Worm (Caenorhabditis elegans): Measurements from ENCODE around the gene rme-4.

Gene rme-4

ce11 chrX:10353857-10354256 is 25.8 kb downstream of the rme-4 start:
- no peak for TF ChIP-seq nhr-28 (tag; optimal IDR thresholded peaks at IDR 0.05)
- TF ChIP-seq mdl-1 (tag; optimal IDR thresholded peaks at IDR 0.05) = no peak
- TF ChIP-seq nhr-23 (tag; optimal IDR thresholded peaks at IDR 0.05) = no peak
- no peak for TF ChIP-seq nhr-67 (tag; optimal IDR thresholded peaks at IDR 0.05)
- no peak for TF ChIP-seq ceh-16 (tag; optimal IDR thresholded peaks at IDR 0.05)
- TF ChIP-seq ztf-11 (tag; optimal IDR thresholded peaks at IDR 0.05) = no peak

ce11 chrX:10350151-10350550 is 29.5 kb downstream of the rme-4 start:
- TF ChIP-seq pqm-1 (tag; optimal IDR thresholded peaks at IDR 0.05) (no peak), nhr-23 (tag; optimal IDR thresholded peaks at IDR 0.05) (peak; percentile 33)

- TF ChIP-seq elt-2 (tag; optimal IDR thresholded peaks at IDR 0.05) = peak; percentile 87
- peak; percentile 59 for TF ChIP-seq pha-4 (tag; optimal IDR thresholded peaks at IDR 0.05)
- TF ChIP-seq pqm-1 (tag; optimal IDR thresholded peaks at IDR 0.05) = peak; percentile 79
- no peak for TF ChIP-seq nhr-76 (tag; optimal IDR thresholded peaks at IDR 0.05)
These were observed 38.7 kb downstream of the rme-4 start, which contains the start of gene R07E3.1 for ce11 chrX:10340986-10341385. R07E3.1 (minus strand) TSS chrX:10341161.

- no peak for TF ChIP-seq nhr-11 (tag; optimal IDR thresholded peaks at IDR 0.05)
- no peak for TF ChIP-seq egl-27 (tag; optimal IDR thresholded peaks at IDR 0.05)
- TF ChIP-seq hmg-11 (tag; optimal IDR thresholded peaks at IDR 0.05) = no peak
- TF ChIP-seq nhr-77 (tag; optimal IDR thresholded peaks at IDR 0.05) = no peak
- TF ChIP-seq elt-2 (tag; optimal IDR thresholded peaks at IDR 0.05) = peak; percentile 64
- no peak for TF ChIP-seq zag-1 (tag; optimal IDR thresholded peaks at IDR 0.05)
- TF ChIP-seq unc-62 (GFP tag; optimal IDR thresholded peaks at IDR 0.05) = no peak
- no peak for TF ChIP-seq nhr-28 (tag; optimal IDR thresholded peaks at IDR 0.05)
- no peak for TF ChIP-seq nhr-43 (tag; optimal IDR thresholded peaks at IDR 0.05; ENCODE audit: poor library complexity, severe bottlenecking)
- no peak for TF ChIP-seq nhr-23 (tag; optimal IDR thresholded peaks at IDR 0.05)
- no peak for TF ChIP-seq aly-2 (tag; optimal IDR thresholded peaks at IDR 0.05)
- TF ChIP-seq ceh-28 (tag; optimal IDR thresholded peaks at IDR 0.05) = no peak
- TF ChIP-seq pqm-1 (tag; optimal IDR thresholded peaks at IDR 0.05) = peak; percentile 55
These were observed 39.6 kb downstream of the rme-4 start for ce11 chrX:10340044-10340443.

- TF ChIP-seq elt-2 (tag; optimal IDR thresholded peaks at IDR 0.05) (peak; percentile 42), zag-1 (tag; optimal IDR thresholded peaks at IDR 0.05) (no peak)
These were observed 40.9 kb downstream of the rme-4 start for ce11 chrX:10338761-10339160.

- TF ChIP-seq elt-2 (tag; optimal IDR thresholded peaks at IDR 0.05) (no peak), nhr-237 (tag; optimal IDR thresholded peaks at IDR 0.05) (no peak), lin-39 (tag; optimal IDR thresholded peaks at IDR 0.05) (no peak), ztf-11 (tag; optimal IDR thresholded peaks at IDR 0.05) (no peak), eor-1 (tag; optimal IDR thresholded peaks at IDR 0.05) (no peak), ceh-9 (tag; optimal IDR thresholded peaks at IDR 0.05) (no peak), hmg-11 (tag; optimal IDR thresholded peaks at IDR 0.05) (no peak), sea-2 (GFP tag; optimal IDR thresholded peaks at IDR 0.05) (no peak), nhr-43 (tag; optimal IDR thresholded peaks at IDR 0.05; ENCODE audit: poor library complexity, severe bottlenecking) (no peak), fos-1 (tag; optimal IDR thresholded peaks at IDR 0.05) (no peak), jun-1 (tag; optimal IDR thresholded peaks at IDR 0.05) (no peak), unc-39 (tag; optimal IDR thresholded peaks at IDR 0.05) (no peak)
These were observed 41.5 kb downstream of the rme-4 start, which contains the start of gene cut-5 for ce11 chrX:10338100-10338499. cut-5 (minus strand) TSS chrX:10338200.

- TF ChIP-seq lsy-12 (tag; optimal IDR thresholded peaks at IDR 0.05) = no peak
- no peak for TF ChIP-seq egl-27 (tag; optimal IDR thresholded peaks at IDR 0.05)
- no peak for TF ChIP-seq nhr-28 (tag; optimal IDR thresholded peaks at IDR 0.05)
- TF ChIP-seq nhr-76 (tag; optimal IDR thresholded peaks at IDR 0.05) = no peak
- TF ChIP-seq ama-1 (optimal IDR thresholded peaks at IDR 0.05) = no peak
- no peak for TF ChIP-seq aly-2 (tag; optimal IDR thresholded peaks at IDR 0.05)
- no peak for TF ChIP-seq ztf-11 (tag; optimal IDR thresholded peaks at IDR 0.05)
- no peak for TF ChIP-seq ceh-9 (tag; optimal IDR thresholded peaks at IDR 0.05)
- no peak for TF ChIP-seq fos-1 (tag; optimal IDR thresholded peaks at IDR 0.05)
- no peak for TF ChIP-seq pqm-1 (tag; optimal IDR thresholded peaks at IDR 0.05)
- no peak for TF ChIP-seq elt-2 (tag; optimal IDR thresholded peaks at IDR 0.05)
- no peak for TF ChIP-seq elt-1 (tag; optimal IDR thresholded peaks at IDR 0.05)
- TF ChIP-seq unc-62 (GFP tag; optimal IDR thresholded peaks at IDR 0.05) = no peak
- TF ChIP-seq zag-1 (tag; optimal IDR thresholded peaks at IDR 0.05) = no peak
- no peak for TF ChIP-seq fkh-2 (tag; optimal IDR thresholded peaks at IDR 0.05)
- TF ChIP-seq skn-1 (tag; optimal IDR thresholded peaks at IDR 0.05) = no peak
These were observed 43.1 kb downstream of the rme-4 start for ce11 chrX:10336592-10336991.

Data from whole organism, L3 larva.